Fruit fly (Drosophila melanogaster) Kc167 (cell line): ENCODE results near the gene CG15422.

Experiments
- Myc ChIP-seq: fragments of >200 bp; optimal IDR thresholded peaks from 2 replicates; lab custom pipeline; 2017; ENCODE audit warnings: missing external identifiers
- Sin3A ChIP-seq: fragments of >200 bp; optimal IDR thresholded peaks from 2 replicates; lab custom pipeline; 2018; ENCODE audit warnings: missing external identifiers
- h ChIP-seq: fragments of >200 bp; optimal IDR thresholded peaks from 3 replicates; lab custom pipeline; 2018; ENCODE audit warnings: missing external identifiers
- insv ChIP-seq: fragments of >200 bp; optimal IDR thresholded peaks from 3 replicates; lab custom pipeline; 2018; ENCODE audit warnings: missing external identifiers
- psq ChIP-seq: fragments of >200 bp; optimal IDR thresholded peaks from 2 replicates; lab custom pipeline; 2017; ENCODE audit warnings: missing external identifiers
- ttk ChIP-seq: sonication (Bioruptor generic); optimal IDR thresholded peaks from 2 replicates; lab custom pipeline; 2017; ENCODE audit warnings: missing external identifiers

Gene CG15422

dm6 chr2L:4004684-4005083, at the start of gene CG15422:
Gene CG15422 (plus strand): TSS chr2L:4004984.
- TF ChIP-seq psq (lab: Kevin White, UChicago) (no peak), Myc (lab: Kevin White, UChicago) (no peak), h (no peak), insv (lab: Kevin White, UChicago) (no peak), ttk (no peak), Sin3A (lab: Kevin White, UChicago) (no peak)

DNA sequence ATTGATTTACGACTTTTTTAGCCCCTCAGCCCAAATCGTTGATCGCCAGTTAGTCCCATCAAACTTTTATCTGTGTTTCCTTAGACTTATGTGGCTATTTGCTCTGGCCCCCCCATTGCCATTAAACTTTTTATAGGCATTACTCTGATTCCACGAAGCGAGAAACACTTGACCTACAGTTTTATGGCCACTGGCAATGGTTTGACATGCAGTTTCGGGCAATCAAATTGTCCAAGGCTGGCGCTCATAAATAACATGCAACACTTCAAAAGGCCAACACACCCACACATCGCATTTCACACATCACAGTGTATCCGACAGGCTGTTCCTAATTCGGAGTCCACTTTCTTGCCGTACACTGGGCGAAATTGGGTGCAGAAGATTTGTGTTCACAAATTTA, 36.5 kb upstream of the CG15422 start:
- TF ChIP-seq h (no peak), ttk (no peak), Myc (lab: Kevin White, UChicago) (no peak), Sin3A (lab: Kevin White, UChicago) (no peak), psq (lab: Kevin White, UChicago) (no peak), insv (lab: Kevin White, UChicago) (no peak)

- TF ChIP-seq h (no peak), Myc (lab: Kevin White, UChicago) (no peak), Sin3A (lab: Kevin White, UChicago) (no peak), psq (lab: Kevin White, UChicago) (no peak), ttk (no peak), insv (lab: Kevin White, UChicago) (no peak)
These were observed 13.1 kb upstream of the CG15422 start, which contains the start of gene fred for dm6 chr2L:3991638-3992037. Gene fred (minus strand): TSS chr2L:3991713.

dm6 chr2L:3999718-4000117, 5.1 kb upstream of the CG15422 start, which contains the start of gene CG43797:
Gene CG43797 (plus strand): TSS chr2L:4000018.
- TF ChIP-seq insv (lab: Kevin White, UChicago) (no peak), psq (lab: Kevin White, UChicago) (no peak), Sin3A (lab: Kevin White, UChicago) (no peak), ttk (no peak), Myc (lab: Kevin White, UChicago) (no peak)

- TF ChIP-seq insv (lab: Kevin White, UChicago) (no peak), Myc (lab: Kevin White, UChicago) (no peak), ttk (no peak), h (no peak), psq (lab: Kevin White, UChicago) (no peak), Sin3A (lab: Kevin White, UChicago) (no peak)
These were observed 1.0 kb upstream of the CG15422 start, which contains the start of gene CG34176 for dm6 chr2L:4003780-4004179. Gene CG34176 (plus strand): TSS chr2L:4004080.

- no peak for TF ChIP-seq Sin3A (lab: Kevin White, UChicago)
- TF ChIP-seq Myc (lab: Kevin White, UChicago) = no peak
- TF ChIP-seq h = no peak
- TF ChIP-seq ttk = no peak
These were observed 957 bp downstream of the CG15422 start, which contains the start of gene CG15423 for dm6 chr2L:4005741-4006140. Gene CG15423 (plus strand): TSS chr2L:4006041.

DNA sequence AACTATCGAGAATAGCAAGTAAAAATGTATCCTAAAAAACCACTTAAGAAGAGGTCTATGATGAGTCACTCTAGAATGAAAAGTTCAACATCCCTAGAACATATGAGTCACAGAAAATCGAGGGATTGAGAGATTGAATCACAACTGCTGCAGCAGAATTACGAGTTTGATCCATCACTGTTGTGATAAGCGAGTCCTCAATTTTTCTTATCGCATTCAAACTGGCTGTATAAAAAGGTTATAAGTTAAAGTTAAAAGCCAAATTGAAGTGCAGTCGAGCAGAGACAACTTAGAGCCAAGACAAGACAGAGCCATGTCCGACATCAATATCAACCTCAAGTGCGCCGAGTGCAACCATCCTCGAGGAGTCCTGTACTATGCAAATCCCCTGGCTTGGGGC, 2.6 kb downstream of the CG15422 start, which contains the start of gene CG43773:
Gene CG43773, plus strand, starts transcription at position 301 of the 400 bp plus-strand sequence.
- no peak for TF ChIP-seq Myc (lab: Kevin White, UChicago)
- no peak for TF ChIP-seq h
- TF ChIP-seq Sin3A (lab: Kevin White, UChicago) = no peak
- no peak for TF ChIP-seq ttk
- no peak for TF ChIP-seq insv (lab: Kevin White, UChicago)
- no peak for TF ChIP-seq psq (lab: Kevin White, UChicago)

- TF ChIP-seq insv (lab: Kevin White, UChicago) (no peak), psq (lab: Kevin White, UChicago) (no peak), h (no peak), Myc (lab: Kevin White, UChicago) (no peak), Sin3A (lab: Kevin White, UChicago) (no peak), ttk (no peak)
These were observed 3.6 kb downstream of the CG15422 start, which contains the start of gene CG43774 for dm6 chr2L:4008353-4008752. Gene CG43774 (plus strand): TSS chr2L:4008653.

dm6 chr2L:4012089-4012488, 7.3 kb downstream of the CG15422 start:
- TF ChIP-seq ttk = no peak
- no peak for TF ChIP-seq Myc (lab: Kevin White, UChicago)
- no peak for TF ChIP-seq h
- TF ChIP-seq Sin3A (lab: Kevin White, UChicago) = no peak
- TF ChIP-seq insv (lab: Kevin White, UChicago) = no peak
- TF ChIP-seq psq (lab: Kevin White, UChicago) = no peak

DNA sequence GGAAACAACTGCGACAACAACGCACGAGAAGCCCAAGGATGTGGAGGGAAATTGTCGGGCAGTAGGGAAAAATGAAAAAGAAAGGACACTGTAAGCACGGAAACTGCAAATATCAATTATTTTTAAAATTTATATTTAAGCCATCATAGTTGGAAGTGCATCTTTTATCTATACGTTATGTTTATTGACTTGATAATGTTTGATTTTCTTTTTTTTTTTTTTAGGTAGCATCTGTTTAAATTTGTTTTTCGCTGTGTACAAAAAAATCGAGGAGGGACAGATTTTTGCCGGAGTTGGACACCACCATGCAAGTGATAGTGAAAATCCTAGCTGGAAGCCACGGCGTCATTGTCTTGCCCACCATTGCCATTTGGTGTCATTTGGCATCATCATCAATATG, 14.4 kb downstream of the CG15422 start:
- TF ChIP-seq Myc (lab: Kevin White, UChicago) (no peak), ttk (no peak), insv (lab: Kevin White, UChicago) (no peak), h (no peak), psq (lab: Kevin White, UChicago) (no peak), Sin3A (lab: Kevin White, UChicago) (no peak)

DNA sequence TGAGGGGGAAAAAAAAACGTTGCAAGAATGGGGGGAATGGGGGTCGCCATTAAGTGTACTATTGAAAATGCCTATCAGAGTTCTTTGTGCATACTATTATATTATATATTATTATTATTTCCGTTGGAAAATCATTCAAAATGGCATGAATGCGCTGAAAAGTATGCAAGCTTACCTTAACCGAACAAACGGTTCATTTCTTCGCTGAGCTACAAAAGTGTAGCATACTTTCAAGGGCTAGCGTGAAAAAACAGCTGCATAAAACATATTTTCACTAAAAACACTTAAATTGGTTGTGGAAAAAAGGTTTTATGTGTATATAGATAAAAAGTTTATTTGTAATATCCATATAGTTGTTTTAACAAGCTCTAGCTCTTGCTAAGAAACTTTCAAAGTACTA, 15.0 kb downstream of the CG15422 start:
- TF ChIP-seq psq (lab: Kevin White, UChicago) (no peak), insv (lab: Kevin White, UChicago) (no peak), Sin3A (lab: Kevin White, UChicago) (no peak), ttk (no peak), Myc (lab: Kevin White, UChicago) (no peak), h (no peak)

dm6 chr2L:4020188-4020587, 15.4 kb downstream of the CG15422 start:
- TF ChIP-seq h (no peak), ttk (no peak), Sin3A (lab: Kevin White, UChicago) (no peak), Myc (lab: Kevin White, UChicago) (no peak), insv (lab: Kevin White, UChicago) (no peak), psq (lab: Kevin White, UChicago) (no peak)
